Worm (Caenorhabditis elegans): ENCODE measurements around the gene F16B4.2.

The F16B4.2 gene

ce11 chrV:1623429-1623828, 22.6 kb downstream of the F16B4.2 start:
- TF ChIP-seq sox-4 (tag; optimal IDR thresholded peaks at IDR 0.05) (no peak), alr-1 (tag; optimal IDR thresholded peaks at IDR 0.05; ENCODE audit: borderline replicate concordance) (no peak), F16B12.6 (tag; optimal IDR thresholded peaks at IDR 0.05) (no peak), nhr-12 (tag; optimal IDR thresholded peaks at IDR 0.05) (no peak), C16A3.4 (tag; optimal IDR thresholded peaks at IDR 0.05) (no peak), nhr-90 (tag; optimal IDR thresholded peaks at IDR 0.05; ENCODE audit: poor library complexity) (no peak), tlp-1 (tag; optimal IDR thresholded peaks at IDR 0.05) (no peak), C34B4.2 (tag; optimal IDR thresholded peaks at IDR 0.05) (no peak), mef-2 (tag; optimal IDR thresholded peaks at IDR 0.05) (no peak), zag-1 (tag; optimal IDR thresholded peaks at IDR 0.05) (no peak), mep-1 (tag; optimal IDR thresholded peaks at IDR 0.05) (no peak), skn-1 (tag; optimal IDR thresholded peaks at IDR 0.05) (no peak), aly-2 (tag; optimal IDR thresholded peaks at IDR 0.05) (no peak), C04F5.9 (tag; optimal IDR thresholded peaks at IDR 0.05) (no peak), nhr-28 (tag; optimal IDR thresholded peaks at IDR 0.05) (no peak), snpc-4 (tag; optimal IDR thresholded peaks at IDR 0.05) (no peak)

- TF ChIP-seq tlp-1 (tag; optimal IDR thresholded peaks at IDR 0.05) (no peak), ceh-63 (GFP tag; optimal IDR thresholded peaks at IDR 0.05) (no peak), nhr-19 (GFP tag; conservative IDR thresholded peaks at IDR 0.05) (no peak), zag-1 (tag; optimal IDR thresholded peaks at IDR 0.05) (no peak), lin-35 (GFP tag; optimal IDR thresholded peaks at IDR 0.05) (no peak), dpl-1 (GFP tag; optimal IDR thresholded peaks at IDR 0.05) (no peak), fkh-10 (GFP tag; optimal IDR thresholded peaks at IDR 0.05) (no peak), ama-1 (optimal IDR thresholded peaks at IDR 0.05) (no peak), nhr-77 (tag; optimal IDR thresholded peaks at IDR 0.05) (no peak), rnt-1 (tag; optimal IDR thresholded peaks at IDR 0.05) (no peak), unc-86 (tag; optimal IDR thresholded peaks at IDR 0.05) (no peak), unc-98 (GFP tag; IDR thresholded peaks at IDR 0.05) (no peak), ztf-4 (tag; optimal IDR thresholded peaks at IDR 0.05) (no peak), fkh-8 (tag; optimal IDR thresholded peaks at IDR 0.05) (no peak), nhr-76 (tag; optimal IDR thresholded peaks at IDR 0.05) (no peak), ceh-8 (GFP tag; optimal IDR thresholded peaks at IDR 0.05) (no peak), nhr-11 (tag; optimal IDR thresholded peaks at IDR 0.05) (no peak)
Measured at ce11 chrV:1624340-1624739, 23.5 kb downstream of the F16B4.2 start, which contains the start of gene nhr-110. TSS of gene nhr-110 (minus strand) at chrV:1624440.

ce11 chrV:1626720-1627119, 25.9 kb downstream of the F16B4.2 start, which contains the start of gene nhr-237:
TSS of gene nhr-237 (minus strand) at chrV:1626820.
- TF ChIP-seq nhr-90 (tag; optimal IDR thresholded peaks at IDR 0.05; ENCODE audit: poor library complexity) (no peak), ztf-4 (tag; optimal IDR thresholded peaks at IDR 0.05) (no peak), tlp-1 (tag; optimal IDR thresholded peaks at IDR 0.05) (no peak), lin-15B (tag; optimal IDR thresholded peaks at IDR 0.05) (no peak), efl-1 (optimal IDR thresholded peaks at IDR 0.05) (no peak), efl-1 (GFP tag; optimal IDR thresholded peaks at IDR 0.05 in 1 of 2) (no peak), nhr-237 (tag; optimal IDR thresholded peaks at IDR 0.05) (no peak), lin-39 (tag; optimal IDR thresholded peaks at IDR 0.05) (no peak), jun-1 (tag; optimal IDR thresholded peaks at IDR 0.05) (no peak), hlh-17 (GFP tag; optimal IDR thresholded peaks at IDR 0.05; ENCODE audit: borderline replicate concordance) (no peak), nhr-77 (tag; optimal IDR thresholded peaks at IDR 0.05) (no peak), C04F5.9 (tag; optimal IDR thresholded peaks at IDR 0.05) (no peak), irx-1 (tag; optimal IDR thresholded peaks at IDR 0.05) (no peak), fkh-8 (tag; optimal IDR thresholded peaks at IDR 0.05) (no peak), egl-27 (tag; optimal IDR thresholded peaks at IDR 0.05) (no peak), skn-1 (tag; optimal IDR thresholded peaks at IDR 0.05) (no peak)

- TF ChIP-seq nhr-84 (tag; optimal IDR thresholded peaks at IDR 0.05) (no peak), ceh-8 (GFP tag; optimal IDR thresholded peaks at IDR 0.05) (no peak), ceh-88 (GFP tag; IDR thresholded peaks at IDR 0.05) (no peak), unc-130 (tag; optimal IDR thresholded peaks at IDR 0.05) (no peak), ztf-4 (tag; optimal IDR thresholded peaks at IDR 0.05) (peak; percentile 53), irx-1 (tag; optimal IDR thresholded peaks at IDR 0.05) (no peak), pax-3 (tag; optimal IDR thresholded peaks at IDR 0.05) (no peak), zag-1 (tag; optimal IDR thresholded peaks at IDR 0.05) (no peak), ztf-11 (tag; optimal IDR thresholded peaks at IDR 0.05) (no peak), egl-13 (tag; optimal IDR thresholded peaks at IDR 0.05) (no peak), lir-3 (tag; optimal IDR thresholded peaks at IDR 0.05; ENCODE audit: poor library complexity) (no peak), vab-15 (tag; optimal IDR thresholded peaks at IDR 0.05) (no peak), F16B12.6 (tag; optimal IDR thresholded peaks at IDR 0.05) (no peak), efl-1 (optimal IDR thresholded peaks at IDR 0.05) (peak; percentile 5 to 6), efl-1 (GFP tag; optimal IDR thresholded peaks at IDR 0.05 in 1 of 2) (no peak), dsc-1 (tag; optimal IDR thresholded peaks at IDR 0.05) (no peak)
Measured at ce11 chrV:1627269-1627668, 26.4 kb downstream of the F16B4.2 start.
